Fruit fly (Drosophila melanogaster): ENCODE data around the gene CycB3.

DNA sequence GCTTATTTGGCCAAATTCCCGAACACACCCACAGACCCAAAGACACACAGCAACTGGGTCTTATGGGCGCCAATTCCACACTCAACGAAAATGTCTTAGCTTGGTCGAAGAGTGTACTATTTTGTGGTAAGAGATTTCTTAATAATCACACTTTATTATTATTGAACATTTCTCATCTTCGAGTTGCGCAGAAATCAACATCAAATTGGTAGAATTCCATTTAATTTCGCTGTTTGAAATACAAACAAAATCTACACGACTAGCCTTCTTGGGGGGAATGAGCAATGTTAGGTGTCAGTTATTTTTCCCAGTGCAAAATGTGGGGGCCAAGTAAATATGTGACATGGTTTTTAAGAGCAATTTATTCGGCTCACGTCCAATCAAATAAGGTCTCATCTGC, 20.3 kb upstream of the CycB3 start:
- TF ChIP-seq CG8478 (optimal IDR thresholded peaks at IDR 0.05) (no peak), CTCF (optimal IDR thresholded peaks at IDR 0.05) (no peak)

All from S2 (cell line).